Worm (Caenorhabditis elegans): Measurements from ENCODE around the gene ctns-1.
A peak's percentile ranks its signal among the peaks of the same experiment; 100 is the strongest.

Gene ctns-1

ce11 chrII:8126132-8126531, 10.6 kb downstream of the ctns-1 start:
- TF ChIP-seq jun-1 (tag; optimal IDR thresholded peaks at IDR 0.05) (peak; percentile 1), nhr-20 (tag; optimal IDR thresholded peaks at IDR 0.05) (peak; percentile 18), elt-3 (tag; optimal IDR thresholded peaks at IDR 0.05) (no peak), F16B12.6 (tag; optimal IDR thresholded peaks at IDR 0.05) (peak; percentile 37), hlh-4 (tag; optimal IDR thresholded peaks at IDR 0.05) (no peak), ztf-11 (tag; optimal IDR thresholded peaks at IDR 0.05) (peak in 1 of 2 experiments; percentile 12), lin-14 (GFP tag; optimal IDR thresholded peaks at IDR 0.05) (peak; percentile 84), snu-23 (GFP tag; optimal IDR thresholded peaks at IDR 0.05) (peak; percentile 24), elt-2 (tag; optimal IDR thresholded peaks at IDR 0.05) (no peak), mab-9 (GFP tag; IDR thresholded peaks at IDR 0.05) (no peak), blmp-1 (tag; optimal IDR thresholded peaks at IDR 0.05) (peak; percentile 30), nhr-71 (tag; optimal IDR thresholded peaks at IDR 0.05) (peak; percentile 64), dpl-1 (GFP tag; optimal IDR thresholded peaks at IDR 0.05) (no peak), vab-15 (tag; optimal IDR thresholded peaks at IDR 0.05) (no peak), unc-98 (GFP tag; IDR thresholded peaks at IDR 0.05) (no peak), lin-39 (tag; optimal IDR thresholded peaks at IDR 0.05) (no peak), nhr-84 (tag; optimal IDR thresholded peaks at IDR 0.05) (no peak), sup-37 (GFP tag; optimal IDR thresholded peaks at IDR 0.05) (no peak), egl-13 (tag; optimal IDR thresholded peaks at IDR 0.05) (peak; percentile 39), ceh-88 (GFP tag; IDR thresholded peaks at IDR 0.05) (no peak), irx-1 (tag; optimal IDR thresholded peaks at IDR 0.05) (no peak), sptf-1 (tag; optimal IDR thresholded peaks at IDR 0.05) (no peak), ceh-82 (tag; optimal IDR thresholded peaks at IDR 0.05) (peak; percentile 29 to 77 (median 63)), fos-1 (tag; optimal IDR thresholded peaks at IDR 0.05) (peak; percentile 31), ceh-90 (tag; optimal IDR thresholded peaks at IDR 0.05) (no peak), Y116A8C.19 (tag; optimal IDR thresholded peaks at IDR 0.05; ENCODE audit: borderline replicate concordance) (no peak), mdl-1 (tag; optimal IDR thresholded peaks at IDR 0.05) (peak in 1 of 2 experiments; percentile 27), mef-2 (tag; optimal IDR thresholded peaks at IDR 0.05) (no peak), pag-3 (tag; optimal IDR thresholded peaks at IDR 0.05; ENCODE audit: borderline replicate concordance, insufficient read depth) (no peak), rnt-1 (tag; optimal IDR thresholded peaks at IDR 0.05) (peak; percentile 52), C04F5.9 (tag; optimal IDR thresholded peaks at IDR 0.05) (no peak), sox-4 (tag; optimal IDR thresholded peaks at IDR 0.05) (no peak), lir-3 (tag; optimal IDR thresholded peaks at IDR 0.05; ENCODE audit: poor library complexity) (no peak), ztf-4 (tag; optimal IDR thresholded peaks at IDR 0.05) (no peak), tbx-2 (tag; optimal IDR thresholded peaks at IDR 0.05) (no peak), lin-35 (GFP tag; optimal IDR thresholded peaks at IDR 0.05) (peak; percentile 40 to 41), nhr-12 (tag; optimal IDR thresholded peaks at IDR 0.05) (no peak), skn-1 (tag; optimal IDR thresholded peaks at IDR 0.05) (peak; percentile 34), unc-62 (GFP tag; optimal IDR thresholded peaks at IDR 0.05) (no peak), C16A3.4 (tag; optimal IDR thresholded peaks at IDR 0.05) (no peak), fkh-8 (tag; optimal IDR thresholded peaks at IDR 0.05) (peak; percentile 61), mep-1 (tag; optimal IDR thresholded peaks at IDR 0.05) (peak; percentile 57), isw-1 (GFP tag; IDR thresholded peaks at IDR 0.05) (no peak), nhr-77 (tag; optimal IDR thresholded peaks at IDR 0.05) (no peak), nhr-19 (GFP tag; conservative IDR thresholded peaks at IDR 0.05) (peak; percentile 8), hpl-2 (GFP tag; optimal IDR thresholded peaks at IDR 0.05) (no peak), nhr-90 (tag; optimal IDR thresholded peaks at IDR 0.05; ENCODE audit: poor library complexity) (no peak), aly-2 (tag; optimal IDR thresholded peaks at IDR 0.05) (no peak), nhr-85 (tag) (no peak), aha-1 (tag; optimal IDR thresholded peaks at IDR 0.05) (no peak), efl-3 (GFP tag; optimal IDR thresholded peaks at IDR 0.05) (no peak), lin-15B (tag; optimal IDR thresholded peaks at IDR 0.05) (no peak), ces-1 (GFP tag; optimal IDR thresholded peaks at IDR 0.05) (no peak), ceh-63 (GFP tag; optimal IDR thresholded peaks at IDR 0.05) (no peak)
